Fruit fly (Drosophila melanogaster): ENCODE data around the gene CG5250.

The CG5250 gene

DNA sequence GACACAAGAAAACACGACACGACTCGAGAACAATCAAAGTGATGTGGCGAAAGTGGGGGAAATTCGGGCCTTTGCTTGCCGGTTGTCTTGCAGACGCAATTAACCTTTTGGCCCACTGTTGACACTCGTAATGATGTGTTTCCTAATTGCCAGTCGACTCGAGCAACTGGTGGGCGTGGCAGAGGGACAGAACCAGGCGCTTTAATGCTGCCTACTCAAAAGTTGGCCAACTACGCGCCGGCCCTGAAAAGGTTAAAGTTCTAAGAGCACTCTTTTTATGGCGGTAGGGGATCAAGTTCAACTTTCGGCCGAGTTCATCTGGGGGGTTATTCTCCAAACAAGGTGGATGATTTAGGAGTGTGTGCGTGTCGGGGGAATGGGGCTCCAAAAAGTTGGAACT, 7.7 kb downstream of the CG5250 start (continued):
- TF ChIP-seq sr (GFP tag; IDR thresholded peaks at IDR 0.05) (no peak), onecut (GFP tag; IDR thresholded peaks at IDR 0.05) (no peak), sd (tag; optimal IDR thresholded peaks at IDR 0.05) (no peak), scrt (GFP tag; optimal IDR thresholded peaks at IDR 0.05) (peak; percentile 59), Nf-YA (GFP tag; IDR thresholded peaks at IDR 0.05) (no peak), CG6272 (GFP tag; IDR thresholded peaks at IDR 0.05) (no peak)

DNA sequence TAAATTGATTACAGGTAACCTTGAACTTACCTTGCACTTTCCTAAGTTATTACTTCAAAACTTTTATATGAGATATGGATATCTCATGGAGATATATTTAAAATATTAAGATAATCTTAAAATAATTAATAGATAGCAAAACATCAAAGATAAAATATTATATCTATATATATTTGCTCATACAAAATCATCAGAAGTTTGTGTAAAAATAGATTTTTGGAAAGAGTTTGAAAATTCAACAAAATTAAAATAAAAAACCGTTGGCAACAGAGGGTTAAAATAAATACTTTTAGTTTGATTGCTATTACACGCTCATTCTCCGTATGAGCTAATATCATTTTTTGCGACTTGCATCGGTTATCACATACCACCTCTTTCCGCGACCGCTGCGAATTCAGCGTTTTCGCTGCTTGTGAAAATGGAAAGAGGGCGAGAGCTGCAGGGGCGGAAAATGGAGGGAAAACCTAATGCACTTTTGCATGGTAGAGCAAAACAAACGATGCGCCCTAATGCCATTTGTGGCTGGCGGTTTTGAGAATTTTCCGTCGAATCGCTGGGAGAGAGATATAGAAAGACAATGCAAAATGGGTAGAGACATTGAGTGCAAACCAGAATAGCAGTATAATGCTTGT, 16.4 kb downstream of the CG5250 start:
- TF ChIP-seq btn (GFP tag; optimal IDR thresholded peaks at IDR 0.05) (no peak), CG11456 (GFP tag; IDR thresholded peaks at IDR 0.05) (no peak), CG10462 (GFP tag; optimal IDR thresholded peaks at IDR 0.05) (no peak), jumu (GFP tag; optimal IDR thresholded peaks at IDR 0.05) (no peak), trh (GFP tag; optimal IDR thresholded peaks at IDR 0.05) (no peak), CG4282 (GFP tag; optimal IDR thresholded peaks at IDR 0.05) (no peak), Dll (GFP tag; IDR thresholded peaks at IDR 0.05; ENCODE audit: partially characterized antibody) (no peak)

DNA sequence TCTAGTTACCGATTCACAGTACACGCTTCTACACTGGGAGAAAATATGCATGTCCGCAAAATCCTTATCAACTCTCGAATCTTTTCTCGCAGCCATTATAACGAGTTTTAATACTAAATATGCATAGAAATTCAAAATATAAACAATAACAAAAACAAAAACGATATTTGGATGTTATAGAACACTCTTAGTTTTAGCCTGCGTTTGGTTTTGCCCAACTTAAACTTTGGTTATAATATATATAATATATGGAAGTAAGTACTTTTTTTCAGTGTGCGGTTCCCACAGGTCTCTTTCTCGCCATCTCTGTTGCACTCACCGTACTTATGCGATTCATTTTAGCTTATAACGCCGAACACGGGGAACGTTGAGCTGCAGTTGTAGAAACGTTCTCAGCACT, 17.3 kb downstream of the CG5250 start, which contains the start of gene cry:
TSS of gene cry (plus strand) at position 377 of the 400 bp plus-strand sequence.
- TF ChIP-seq Jarid2 (GFP tag; optimal IDR thresholded peaks at IDR 0.05) (peak; percentile 23), CG14050 (GFP tag; IDR thresholded peaks at IDR 0.05) (no peak), B-H2 (GFP tag; optimal IDR thresholded peaks at IDR 0.05) (no peak), Bdp1 (GFP tag; optimal IDR thresholded peaks at IDR 0.05) (no peak), Spps (tag; optimal IDR thresholded peaks at IDR 0.05) (peak; percentile 22), gce (GFP tag; IDR thresholded peaks at IDR 0.05) (no peak), CG18619 (GFP tag; optimal IDR thresholded peaks at IDR 0.05) (peak; percentile 42), slou (GFP tag; optimal IDR thresholded peaks at IDR 0.05) (no peak), Side (GFP tag; optimal IDR thresholded peaks at IDR 0.05) (no peak), CG6765 (GFP tag; optimal IDR thresholded peaks at IDR 0.05) (no peak), scrt (GFP tag; optimal IDR thresholded peaks at IDR 0.05) (no peak), esg (GFP tag; conservative IDR thresholded peaks at IDR 0.05) (no peak; the same call in 1 of the 2 replicates), ap (GFP tag; IDR thresholded peaks at IDR 0.05) (no peak), Neu2 (GFP tag; optimal IDR thresholded peaks at IDR 0.05; ENCODE audit: borderline replicate concordance) (no peak), CG14441 (GFP tag; IDR thresholded peaks at IDR 0.05) (no peak), grn (GFP tag; optimal IDR thresholded peaks at IDR 0.05) (no peak), wdn (GFP tag; IDR thresholded peaks at IDR 0.05) (no peak), luna (GFP tag; optimal IDR thresholded peaks at IDR 0.05) (no peak), CG6791 (GFP tag; IDR thresholded peaks at IDR 0.05; ENCODE audit: partially characterized antibody) (no peak), CG15011 (GFP tag; optimal IDR thresholded peaks at IDR 0.05) (no peak), usp (GFP tag; optimal IDR thresholded peaks at IDR 0.05) (no peak), Bteb2 (GFP tag; optimal IDR thresholded peaks at IDR 0.05) (no peak), Dad (GFP tag; optimal IDR thresholded peaks at IDR 0.05) (no peak), fd96Cb (tag; optimal IDR thresholded peaks at IDR 0.05) (peak; percentile 82), zen (tag; optimal IDR thresholded peaks at IDR 0.05) (no peak), Doc2 (GFP tag; IDR thresholded peaks at IDR 0.05) (no peak), gsb (GFP tag; IDR thresholded peaks at IDR 0.05) (no peak), grau (tag; optimal IDR thresholded peaks at IDR 0.05) (no peak), Gug (GFP tag; IDR thresholded peaks at IDR 0.05) (no peak), slbo (GFP tag; IDR thresholded peaks at IDR 0.05) (no peak), CG7963 (GFP tag; IDR thresholded peaks at IDR 0.05; ENCODE audit: partially characterized antibody) (no peak), CG6654 (GFP tag; optimal IDR thresholded peaks at IDR 0.05) (peak; percentile 31), CG18764 (GFP tag; optimal IDR thresholded peaks at IDR 0.05) (peak; percentile 28), ranshi (GFP tag; IDR thresholded peaks at IDR 0.05) (no peak), YL-1 (GFP tag; optimal IDR thresholded peaks at IDR 0.05) (no peak), tna (GFP tag; IDR thresholded peaks at IDR 0.05; ENCODE audit: partially characterized antibody) (no peak), CG3065 (GFP tag; optimal IDR thresholded peaks at IDR 0.05) (no peak)
